Fruit fly (Drosophila melanogaster): ENCODE data around the gene Wdr24.

The Wdr24 gene

DNA sequence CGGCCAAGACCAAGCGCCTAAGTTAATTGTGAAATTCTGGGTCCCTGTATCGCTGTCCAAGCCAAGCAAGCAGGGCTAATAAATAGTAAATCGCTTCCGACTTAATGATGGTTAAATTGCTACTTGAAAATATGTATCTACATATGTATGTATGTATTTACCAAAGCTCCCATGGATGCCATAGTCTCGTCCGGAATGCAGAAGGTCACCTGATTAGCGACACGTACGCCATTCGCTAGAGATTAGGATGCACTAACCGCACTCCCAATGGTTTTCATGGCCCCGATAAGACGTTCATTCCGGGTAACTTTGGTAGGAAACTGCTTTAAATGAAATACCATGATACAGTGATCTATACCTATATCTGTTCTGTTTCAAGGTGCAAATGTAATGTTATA, 13.8 kb upstream of the Wdr24 start:
- TF ChIP-seq Dif (GFP tag; optimal IDR thresholded peaks at IDR 0.05; ENCODE audit: partially characterized antibody) (no peak), tai (GFP tag; optimal IDR thresholded peaks at IDR 0.05) (no peak), Hnf4 (GFP tag; optimal IDR thresholded peaks at IDR 0.05) (no peak), brk (GFP tag; optimal IDR thresholded peaks at IDR 0.05) (no peak), jim (GFP tag; optimal IDR thresholded peaks at IDR 0.05) (no peak), lola (GFP tag; optimal IDR thresholded peaks at IDR 0.05) (no peak), Rel (GFP tag; optimal IDR thresholded peaks at IDR 0.05) (no peak), Rel (tag; optimal IDR thresholded peaks at IDR 0.05) (no peak), fru (GFP tag; optimal IDR thresholded peaks at IDR 0.05) (no peak), Vsx2 (GFP tag; optimal IDR thresholded peaks at IDR 0.05; ENCODE audit: partially characterized antibody) (no peak), h (GFP tag; optimal IDR thresholded peaks at IDR 0.05) (no peak), sage (GFP tag; optimal IDR thresholded peaks at IDR 0.05) (no peak), CG32264 (GFP tag; optimal IDR thresholded peaks at IDR 0.05) (no peak), usp (GFP tag; optimal IDR thresholded peaks at IDR 0.05) (no peak), Hr83 (GFP tag; optimal IDR thresholded peaks at IDR 0.05; ENCODE audit: poor library complexity, severe bottlenecking) (no peak), dsf (GFP tag; optimal IDR thresholded peaks at IDR 0.05; ENCODE audit: borderline replicate concordance) (no peak)

- TF ChIP-seq GATAd (GFP tag; optimal IDR thresholded peaks at IDR 0.05) (no peak), Hr83 (GFP tag; optimal IDR thresholded peaks at IDR 0.05; ENCODE audit: poor library complexity, severe bottlenecking) (no peak), Dfd (GFP tag; optimal IDR thresholded peaks at IDR 0.05) (peak; percentile 71), sv (GFP tag; optimal IDR thresholded peaks at IDR 0.05) (no peak), OdsH (GFP tag; optimal IDR thresholded peaks at IDR 0.05) (no peak), Dif (GFP tag; optimal IDR thresholded peaks at IDR 0.05; ENCODE audit: partially characterized antibody) (no peak), lola (GFP tag; optimal IDR thresholded peaks at IDR 0.05) (no peak), woc (GFP tag; optimal IDR thresholded peaks at IDR 0.05) (no peak), CrebA (GFP tag; optimal IDR thresholded peaks at IDR 0.05; ENCODE audit: borderline replicate concordance) (no peak), dsf (GFP tag; optimal IDR thresholded peaks at IDR 0.05; ENCODE audit: borderline replicate concordance) (no peak), psq (GFP tag; optimal IDR thresholded peaks at IDR 0.05) (no peak), ey (GFP tag; optimal IDR thresholded peaks at IDR 0.05) (no peak), Rel (GFP tag; optimal IDR thresholded peaks at IDR 0.05) (no peak), Rel (tag; optimal IDR thresholded peaks at IDR 0.05) (no peak), tai (GFP tag; optimal IDR thresholded peaks at IDR 0.05) (no peak), sage (GFP tag; optimal IDR thresholded peaks at IDR 0.05) (no peak), pan (optimal IDR thresholded peaks at IDR 0.05) (no peak), fru (GFP tag; optimal IDR thresholded peaks at IDR 0.05) (peak; percentile 34), foxo (GFP tag; optimal IDR thresholded peaks at IDR 0.05) (peak in 1 of 2 experiments; percentile 27), CG9705 (GFP tag; optimal IDR thresholded peaks at IDR 0.05) (no peak), HLH106 (tag; optimal IDR thresholded peaks at IDR 0.05) (no peak), rgr (GFP tag; optimal IDR thresholded peaks at IDR 0.05) (peak; percentile 22), jim (GFP tag; optimal IDR thresholded peaks at IDR 0.05) (no peak), N (GFP tag; optimal IDR thresholded peaks at IDR 0.05) (no peak)
Observed at dm6 chr3R:29758129-29758733, 13.3 kb upstream of the Wdr24 start.

DNA sequence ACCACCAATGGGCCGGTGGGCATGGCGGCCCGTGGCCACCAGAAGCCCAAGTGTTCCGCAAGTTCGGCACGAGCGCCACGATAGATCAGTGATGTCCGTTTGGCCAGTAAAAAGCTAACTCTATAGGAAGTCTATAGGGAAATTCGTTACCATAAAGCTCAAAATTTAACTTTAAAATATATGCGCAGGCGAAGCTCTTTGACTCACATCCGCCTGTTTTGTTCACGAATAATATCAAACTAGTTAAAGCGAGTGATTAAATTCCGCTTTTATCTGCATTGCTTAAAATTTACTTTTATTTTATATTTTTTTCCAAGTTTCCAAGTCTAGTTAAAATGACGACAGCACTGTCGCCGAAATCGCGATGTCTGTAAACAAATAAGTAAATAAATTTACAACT, 12.8 kb upstream of the Wdr24 start:
- TF ChIP-seq Jra (GFP tag; optimal IDR thresholded peaks at IDR 0.05), result no peak
- TF ChIP-seq woc (GFP tag; optimal IDR thresholded peaks at IDR 0.05), result peak; percentile 17
- no peak for TF ChIP-seq usp (GFP tag; optimal IDR thresholded peaks at IDR 0.05)
- TF ChIP-seq Myc (optimal IDR thresholded peaks at IDR 0.05), result peak; percentile 1
- no peak for TF ChIP-seq sage (GFP tag; optimal IDR thresholded peaks at IDR 0.05)
- no peak for TF ChIP-seq Rel (GFP tag; optimal IDR thresholded peaks at IDR 0.05)
- TF ChIP-seq Rel (tag; optimal IDR thresholded peaks at IDR 0.05), result no peak
- TF ChIP-seq lola (GFP tag; optimal IDR thresholded peaks at IDR 0.05), result no peak
- TF ChIP-seq Hnf4 (GFP tag; optimal IDR thresholded peaks at IDR 0.05), result no peak
- TF ChIP-seq N (GFP tag; optimal IDR thresholded peaks at IDR 0.05), result no peak
- no peak for TF ChIP-seq psq (GFP tag; optimal IDR thresholded peaks at IDR 0.05)
- TF ChIP-seq CG32264 (GFP tag; optimal IDR thresholded peaks at IDR 0.05), result no peak
- TF ChIP-seq tai (GFP tag; optimal IDR thresholded peaks at IDR 0.05), result no peak
- TF ChIP-seq dmrt93B (GFP tag; optimal IDR thresholded peaks at IDR 0.05), result no peak
- no peak for TF ChIP-seq HLH106 (tag; optimal IDR thresholded peaks at IDR 0.05)
- no peak for TF ChIP-seq jim (GFP tag; optimal IDR thresholded peaks at IDR 0.05)
- TF ChIP-seq foxo (GFP tag; optimal IDR thresholded peaks at IDR 0.05), result peak in 1 of 2 experiments; percentile 3
- TF ChIP-seq Vsx2 (GFP tag; optimal IDR thresholded peaks at IDR 0.05; ENCODE audit: partially characterized antibody), result no peak
- no peak for TF ChIP-seq rgr (GFP tag; optimal IDR thresholded peaks at IDR 0.05)
- no peak for TF ChIP-seq CrebA (GFP tag; optimal IDR thresholded peaks at IDR 0.05; ENCODE audit: borderline replicate concordance)
- no peak for TF ChIP-seq OdsH (GFP tag; optimal IDR thresholded peaks at IDR 0.05)
- TF ChIP-seq Sp1 (GFP tag; optimal IDR thresholded peaks at IDR 0.05), result no peak
- no peak for TF ChIP-seq br (GFP tag; optimal IDR thresholded peaks at IDR 0.05)
- no peak for TF ChIP-seq Mio (GFP tag; optimal IDR thresholded peaks at IDR 0.05)
- no peak for TF ChIP-seq Hr83 (GFP tag; optimal IDR thresholded peaks at IDR 0.05; ENCODE audit: poor library complexity, severe bottlenecking)

Data from whole organism, wandering third instar larva.